Worm (Caenorhabditis elegans): Measurements from ENCODE around the gene ZC376.8.

Gene ZC376.8

DNA sequence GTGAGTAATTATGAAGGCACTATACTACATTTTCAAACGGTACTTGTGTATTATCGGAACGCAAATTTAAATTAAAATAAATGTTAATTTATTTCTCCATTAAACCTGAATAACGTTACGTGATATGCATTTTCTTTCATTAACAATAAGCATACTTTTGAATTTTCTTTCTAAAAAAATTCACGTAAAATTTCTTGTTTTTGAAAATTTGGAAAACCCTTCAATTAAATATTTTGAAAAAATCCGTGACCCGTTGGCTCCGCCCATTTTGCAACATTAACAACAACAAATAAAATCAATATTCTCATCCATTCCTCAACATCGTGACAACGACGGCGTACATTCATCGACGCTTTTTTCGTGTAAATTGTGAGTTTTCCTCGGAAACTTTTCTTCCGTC lies 33.8 kb upstream of the ZC376.8 start, which contains the start of gene acs-10:
TSS of gene acs-10 (plus strand) at position 301 of the 400 bp plus-strand sequence.
- TF ChIP-seq aptf-3 (GFP tag; IDR thresholded peaks at IDR 0.05) (no peak), akir-1 (GFP tag; optimal IDR thresholded peaks at IDR 0.05) (no peak), lag-1 (GFP tag; IDR thresholded peaks at IDR 0.05) (no peak), zfh-2 (GFP tag; conservative IDR thresholded peaks at IDR 0.05) (no peak), madf-6 (GFP tag; IDR thresholded peaks at IDR 0.05) (no peak), F10E7.11 (tag; optimal IDR thresholded peaks at IDR 0.05) (no peak), sea-2 (GFP tag; IDR thresholded peaks at IDR 0.05) (no peak), F55B11.4 (tag; optimal IDR thresholded peaks at IDR 0.05; ENCODE audit: borderline replicate concordance, insufficient read depth) (no peak), F23B12.7 (tag; optimal IDR thresholded peaks at IDR 0.05; ENCODE audit: insufficient read depth) (no peak), lin-40 (tag; optimal IDR thresholded peaks at IDR 0.05) (no peak), B0336.3 (GFP tag; IDR thresholded peaks at IDR 0.05) (no peak), ekl-4 (GFP tag; IDR thresholded peaks at IDR 0.05) (no peak), ztf-26 (tag; optimal IDR thresholded peaks at IDR 0.05) (no peak), D2030.7 (GFP tag; IDR thresholded peaks at IDR 0.05) (no peak)

DNA sequence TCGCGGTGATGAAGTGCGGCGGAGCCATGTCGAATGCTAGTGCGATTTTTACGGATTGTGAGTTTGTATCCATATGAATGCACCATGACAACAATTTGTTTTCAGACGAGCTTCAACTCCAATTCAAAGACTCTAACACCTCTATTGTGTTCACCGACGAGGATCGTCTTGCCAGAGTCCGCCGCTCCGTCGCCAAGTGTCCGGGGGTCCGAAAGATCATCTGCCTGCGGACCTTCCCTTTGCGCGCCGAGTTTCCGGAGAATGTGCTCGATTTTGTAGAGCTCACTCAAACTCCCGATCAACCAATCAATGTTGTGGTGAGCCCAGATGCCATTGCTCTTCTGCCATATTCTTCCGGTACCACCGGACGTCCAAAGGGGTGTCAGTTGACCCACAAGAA lies 32.9 kb upstream of the ZC376.8 start:
- TF ChIP-seq madf-6 (GFP tag; IDR thresholded peaks at IDR 0.05): no peak
- TF ChIP-seq zfh-2 (GFP tag; conservative IDR thresholded peaks at IDR 0.05): peak; percentile 65
- no peak for TF ChIP-seq fkh-3 (tag; optimal IDR thresholded peaks at IDR 0.05)

DNA sequence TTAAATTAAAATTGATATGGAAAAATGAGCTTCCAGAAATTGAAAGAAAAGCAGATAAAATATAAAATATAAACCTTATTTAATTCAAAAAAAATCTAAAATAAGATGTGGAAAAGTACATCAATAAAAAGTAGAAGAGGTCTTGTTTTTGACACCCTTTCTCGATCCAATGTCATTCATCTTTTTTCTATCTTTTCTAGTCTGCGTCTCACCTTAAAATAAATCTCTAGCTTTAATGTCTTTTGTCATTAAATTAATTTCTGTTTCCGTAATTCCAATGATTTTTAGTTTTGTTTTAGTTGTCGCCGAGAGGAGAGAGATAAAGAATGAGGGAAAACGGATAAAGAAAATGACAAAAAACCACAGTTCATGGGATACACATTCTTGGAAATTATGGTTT lies 30.9 kb upstream of the ZC376.8 start:
- TF ChIP-seq mxl-1 (tag; optimal IDR thresholded peaks at IDR 0.05) (no peak), lag-1 (GFP tag; IDR thresholded peaks at IDR 0.05) (no peak), lin-54 (GFP tag; optimal IDR thresholded peaks at IDR 0.05) (no peak), ztf-3 (GFP tag; optimal IDR thresholded peaks at IDR 0.05) (no peak), F37B4.10 (GFP tag; IDR thresholded peaks at IDR 0.05) (no peak), B0019.2 (GFP tag; conservative IDR thresholded peaks at IDR 0.05) (no peak), hrde-1 (tag; optimal IDR thresholded peaks at IDR 0.05; ENCODE audit: borderline replicate concordance) (no peak), F10E7.11 (tag; optimal IDR thresholded peaks at IDR 0.05) (no peak), zfh-2 (GFP tag; conservative IDR thresholded peaks at IDR 0.05) (no peak), hmg-1.2 (GFP tag; IDR thresholded peaks at IDR 0.05) (no peak), nhr-90 (tag; optimal IDR thresholded peaks at IDR 0.05) (no peak), dpff-1 (tag; optimal IDR thresholded peaks at IDR 0.05) (no peak), madf-3 (GFP tag; IDR thresholded peaks at IDR 0.05) (no peak), F57A8.1 (GFP tag; optimal IDR thresholded peaks at IDR 0.05) (no peak), die-1 (tag; optimal IDR thresholded peaks at IDR 0.05) (no peak), ccch-3 (GFP tag; optimal IDR thresholded peaks at IDR 0.05) (no peak), fkh-3 (tag; optimal IDR thresholded peaks at IDR 0.05) (no peak), let-526 (GFP tag; IDR thresholded peaks at IDR 0.05) (no peak), ama-1 (optimal IDR thresholded peaks at IDR 0.05) (no peak), ama-1 (GFP tag; optimal IDR thresholded peaks at IDR 0.05) (no peak), snpc-1.3 (tag; optimal IDR thresholded peaks at IDR 0.05; ENCODE audit: insufficient read depth) (no peak)

DNA sequence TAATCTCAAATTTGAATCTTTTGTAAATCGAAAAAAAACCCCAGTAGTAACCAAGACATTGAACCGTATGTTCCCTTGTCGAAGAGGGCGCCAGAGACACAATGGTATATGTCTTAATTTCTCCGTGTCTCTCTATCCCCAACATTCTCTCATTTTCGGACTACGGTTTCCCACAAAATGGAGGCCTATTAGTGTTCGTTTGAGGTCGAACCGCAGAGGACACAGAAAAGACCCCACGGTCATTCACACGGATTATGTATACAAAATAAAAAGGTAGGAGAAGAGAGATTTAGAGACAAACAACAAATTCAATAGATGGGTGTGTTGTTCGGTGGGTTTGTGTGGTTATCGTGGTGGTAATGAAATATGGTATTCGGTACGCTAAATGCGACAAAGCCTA lies 29.1 kb upstream of the ZC376.8 start:
- TF ChIP-seq nhr-120 (GFP tag; IDR thresholded peaks at IDR 0.05): no peak
- no peak for TF ChIP-seq ztf-6 (GFP tag; IDR thresholded peaks at IDR 0.05)
- TF ChIP-seq nfya-1 (tag; optimal IDR thresholded peaks at IDR 0.05; ENCODE audit: borderline replicate concordance, insufficient read depth): no peak
- TF ChIP-seq fkh-3 (tag; optimal IDR thresholded peaks at IDR 0.05): no peak
- TF ChIP-seq ekl-4 (GFP tag; IDR thresholded peaks at IDR 0.05): no peak
- TF ChIP-seq aptf-3 (GFP tag; IDR thresholded peaks at IDR 0.05): no peak
- TF ChIP-seq Y53G8AR.9 (GFP tag; conservative IDR thresholded peaks at IDR 0.05): no peak
- no peak for TF ChIP-seq hrde-1 (tag; optimal IDR thresholded peaks at IDR 0.05; ENCODE audit: borderline replicate concordance)
- TF ChIP-seq lsl-1 (GFP tag; optimal IDR thresholded peaks at IDR 0.05): no peak
- no peak for TF ChIP-seq him-1 (tag; optimal IDR thresholded peaks at IDR 0.05)
- TF ChIP-seq tbp1 (GFP tag; optimal IDR thresholded peaks at IDR 0.05): no peak
- TF ChIP-seq sdz-38 (tag; optimal IDR thresholded peaks at IDR 0.05): no peak
- no peak for TF ChIP-seq ceh-79 (tag; optimal IDR thresholded peaks at IDR 0.05)
- TF ChIP-seq dpl-1 (GFP tag; optimal IDR thresholded peaks at IDR 0.05): no peak
- TF ChIP-seq madf-3 (GFP tag; IDR thresholded peaks at IDR 0.05): no peak

All from whole organism, young adult.